Worm (Caenorhabditis elegans): ENCODE results near the gene F55H2.7.
A peak's percentile ranks its signal among the peaks of the same experiment; 100 is the strongest.

F55H2.7 gene

ce11 chrIII:9497412-9497811 lies 18.6 kb downstream of the F55H2.7 start:
- TF ChIP-seq W03F9.2 (tag; optimal IDR thresholded peaks at IDR 0.05) (no peak), him-1 (tag; optimal IDR thresholded peaks at IDR 0.05) (no peak), dao-5 (tag; optimal IDR thresholded peaks at IDR 0.05) (no peak)

ce11 chrIII:9496083-9496482 lies 20.0 kb downstream of the F55H2.7 start:
- TF ChIP-seq dao-5 (tag; optimal IDR thresholded peaks at IDR 0.05) (no peak), him-1 (tag; optimal IDR thresholded peaks at IDR 0.05) (no peak), W03F9.2 (tag; optimal IDR thresholded peaks at IDR 0.05) (no peak)

DNA sequence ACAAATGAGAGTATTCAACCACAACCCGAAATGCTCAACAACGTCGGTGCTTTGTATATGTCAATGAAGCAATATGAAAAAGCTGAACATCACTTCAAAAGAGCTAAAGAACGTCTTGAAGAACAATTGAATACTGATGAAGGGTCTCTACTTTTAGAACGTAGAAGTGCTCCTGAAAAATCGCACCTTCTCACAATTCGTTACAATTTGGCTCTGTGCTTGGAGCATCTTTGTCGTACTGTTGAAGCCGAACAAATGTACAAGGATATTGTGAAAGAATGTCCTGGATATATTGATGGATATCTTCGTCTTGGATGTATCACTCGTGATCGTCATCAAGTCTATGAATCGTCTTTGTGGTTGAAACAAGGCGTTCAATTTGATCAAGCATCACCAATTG lies 21.8 kb downstream of the F55H2.7 start:
- no peak for TF ChIP-seq him-1 (tag; optimal IDR thresholded peaks at IDR 0.05)
- no peak for TF ChIP-seq dao-5 (tag; optimal IDR thresholded peaks at IDR 0.05)
- TF ChIP-seq W03F9.2 (tag; optimal IDR thresholded peaks at IDR 0.05), result no peak

DNA sequence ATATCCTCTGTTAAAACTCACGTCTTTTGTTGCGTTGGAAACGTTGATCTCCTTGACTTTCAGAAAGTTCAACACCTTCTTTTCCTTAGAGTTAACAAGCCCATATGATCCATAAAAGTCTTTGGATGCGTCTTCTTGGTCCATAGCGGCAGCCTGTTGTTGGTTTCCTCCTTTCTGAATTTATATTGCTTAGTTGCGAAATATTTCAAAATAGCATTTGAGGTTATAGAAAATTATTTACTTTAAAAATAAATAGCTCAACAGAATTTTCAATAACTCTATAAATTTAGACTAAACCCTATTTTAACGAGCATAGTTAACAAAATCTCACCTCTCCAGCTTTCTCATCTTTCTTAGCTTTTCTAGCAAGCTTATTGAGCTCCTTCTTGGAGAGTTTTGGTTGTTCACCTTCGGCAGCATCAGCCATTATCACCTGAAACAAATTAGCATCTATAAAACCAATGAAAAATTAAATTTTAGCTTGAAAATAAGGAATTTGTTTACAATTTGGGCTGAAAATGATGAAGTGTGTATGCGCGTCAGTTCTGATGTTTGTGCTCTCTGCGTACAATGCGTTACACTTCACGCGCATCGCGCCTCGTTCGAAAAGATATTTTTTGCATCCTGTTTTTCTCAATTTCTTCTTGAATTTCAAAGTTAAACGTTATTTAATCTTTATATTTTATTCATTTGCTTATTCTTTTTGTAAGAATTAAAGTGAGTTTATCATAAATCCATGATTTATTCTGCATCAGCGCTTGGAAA lies 25.1 kb downstream of the F55H2.7 start, which contains the start of the genes dars-1 and ctr-9:
TSS of gene dars-1 (minus strand) at position 433 of the 765 bp plus-strand sequence.
TSS of gene ctr-9 (plus strand) at position 614 of the 765 bp plus-strand sequence.
- TF ChIP-seq W03F9.2 (tag; optimal IDR thresholded peaks at IDR 0.05), result peak; percentile 18
- no peak for TF ChIP-seq dao-5 (tag; optimal IDR thresholded peaks at IDR 0.05)
- no peak for TF ChIP-seq him-1 (tag; optimal IDR thresholded peaks at IDR 0.05)

ce11 chrIII:9489798-9490197 lies 26.2 kb downstream of the F55H2.7 start:
- TF ChIP-seq him-1 (tag; optimal IDR thresholded peaks at IDR 0.05), result no peak
- no peak for TF ChIP-seq W03F9.2 (tag; optimal IDR thresholded peaks at IDR 0.05)
- TF ChIP-seq dao-5 (tag; optimal IDR thresholded peaks at IDR 0.05), result no peak

ce11 chrIII:9488431-9488830 lies 27.6 kb downstream of the F55H2.7 start, which contains the start of gene nlp-36:
Gene nlp-36 (plus strand): TSS chrIII:9488731.
- no peak for TF ChIP-seq W03F9.2 (tag; optimal IDR thresholded peaks at IDR 0.05)
- TF ChIP-seq dao-5 (tag; optimal IDR thresholded peaks at IDR 0.05), result no peak
- TF ChIP-seq him-1 (tag; optimal IDR thresholded peaks at IDR 0.05), result no peak

- no peak for TF ChIP-seq him-1 (tag; optimal IDR thresholded peaks at IDR 0.05)
These were observed 28.0 kb downstream of the F55H2.7 start for ce11 chrIII:9488027-9488426.

DNA sequence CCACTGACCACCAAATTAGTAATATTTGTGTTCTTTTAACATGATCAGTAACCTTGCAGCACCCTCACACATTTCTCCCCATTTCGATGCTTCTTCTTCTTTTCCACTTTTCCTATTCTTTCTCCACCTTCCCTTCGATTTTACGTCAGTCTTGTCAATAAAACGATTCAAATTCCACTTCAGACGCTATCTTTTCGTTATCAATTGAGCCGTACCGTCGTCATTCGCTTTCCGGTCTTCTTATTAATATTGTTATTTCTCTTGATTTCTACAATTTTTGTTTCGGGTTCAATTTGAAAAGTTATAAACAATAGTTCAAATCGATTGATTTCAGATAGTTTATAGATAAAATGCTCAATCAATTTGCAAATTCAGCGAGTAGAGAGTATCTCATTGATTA lies 28.6 kb downstream of the F55H2.7 start:
- TF ChIP-seq dao-5 (tag; optimal IDR thresholded peaks at IDR 0.05), result no peak
- TF ChIP-seq W03F9.2 (tag; optimal IDR thresholded peaks at IDR 0.05), result no peak
- TF ChIP-seq him-1 (tag; optimal IDR thresholded peaks at IDR 0.05), result no peak

ce11 chrIII:9485373-9485772 lies 30.7 kb downstream of the F55H2.7 start, which contains the start of gene bre-3:
Gene bre-3 (minus strand): TSS chrIII:9485473.
- TF ChIP-seq dao-5 (tag; optimal IDR thresholded peaks at IDR 0.05) (no peak), W03F9.2 (tag; optimal IDR thresholded peaks at IDR 0.05) (no peak), him-1 (tag; optimal IDR thresholded peaks at IDR 0.05) (no peak)

ce11 chrIII:9483716-9484115 lies 32.3 kb downstream of the F55H2.7 start:
- TF ChIP-seq him-1 (tag; optimal IDR thresholded peaks at IDR 0.05) (no peak), dao-5 (tag; optimal IDR thresholded peaks at IDR 0.05) (no peak), W03F9.2 (tag; optimal IDR thresholded peaks at IDR 0.05) (no peak)

ce11 chrIII:9482423-9482993 lies 33.5 kb downstream of the F55H2.7 start:
- TF ChIP-seq dao-5 (tag; optimal IDR thresholded peaks at IDR 0.05), result no peak
- TF ChIP-seq W03F9.2 (tag; optimal IDR thresholded peaks at IDR 0.05), result no peak
- TF ChIP-seq him-1 (tag; optimal IDR thresholded peaks at IDR 0.05), result no peak

- TF ChIP-seq W03F9.2 (tag; optimal IDR thresholded peaks at IDR 0.05) (no peak), dao-5 (tag; optimal IDR thresholded peaks at IDR 0.05) (no peak), him-1 (tag; optimal IDR thresholded peaks at IDR 0.05) (no peak)
These were observed 39.5 kb downstream of the F55H2.7 start for ce11 chrIII:9476564-9476963.

DNA sequence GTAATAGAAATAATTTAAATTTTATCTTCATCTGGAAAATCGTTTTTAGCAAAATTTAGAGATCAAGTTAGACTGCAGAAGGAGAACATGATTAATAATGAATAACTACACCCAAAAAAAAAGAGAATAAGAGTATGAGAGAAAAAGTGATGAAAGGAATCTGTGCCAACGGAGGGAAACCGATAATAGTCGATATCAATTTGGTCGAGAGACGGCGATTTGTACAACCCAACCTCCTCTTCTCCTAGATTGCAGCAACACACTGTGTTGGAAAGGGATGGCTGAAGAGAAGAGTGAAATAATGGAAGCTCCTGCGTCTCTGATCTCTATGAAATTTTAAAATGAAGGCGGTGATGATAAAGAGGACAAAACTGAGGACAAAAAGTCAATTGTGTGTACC lies 41.5 kb downstream of the F55H2.7 start:
- TF ChIP-seq W03F9.2 (tag; optimal IDR thresholded peaks at IDR 0.05), result no peak
- no peak for TF ChIP-seq him-1 (tag; optimal IDR thresholded peaks at IDR 0.05)
- no peak for TF ChIP-seq dao-5 (tag; optimal IDR thresholded peaks at IDR 0.05)

- TF ChIP-seq him-1 (tag; optimal IDR thresholded peaks at IDR 0.05) (no peak), W03F9.2 (tag; optimal IDR thresholded peaks at IDR 0.05) (no peak), dao-5 (tag; optimal IDR thresholded peaks at IDR 0.05) (no peak)
These were observed 43.6 kb downstream of the F55H2.7 start for ce11 chrIII:9472464-9472863.
